Fruit fly (Drosophila melanogaster): Measurements from ENCODE around the gene Zcchc7.
A peak's percentile ranks its signal among the peaks of the same experiment; 100 is the strongest.

- TF ChIP-seq gl (tag; optimal IDR thresholded peaks at IDR 0.05) (no peak), CG14655 (GFP tag; optimal IDR thresholded peaks at IDR 0.05) (peak; percentile 38), Pif1A (GFP tag; optimal IDR thresholded peaks at IDR 0.05) (no peak), CG8301 (tag; optimal IDR thresholded peaks at IDR 0.05) (peak; percentile 16), EcR (GFP tag; optimal IDR thresholded peaks at IDR 0.05) (no peak), CG12605 (GFP tag; IDR thresholded peaks at IDR 0.05) (no peak), CG34367 (tag; optimal IDR thresholded peaks at IDR 0.05) (no peak), CG10348 (GFP tag; IDR thresholded peaks at IDR 0.05) (no peak)
Observed at dm6 chr3L:16870723-16871137, 25.5 kb downstream of the Zcchc7 start.

All from whole organism, pupa.